Worm (Caenorhabditis elegans) whole organism, L4 larva: ENCODE data around the gene set-2.

Experiments used
- aha-1 ChIP-seq: fragments of 150-350 bp; peaks from one replicate; lab custom pipeline; 2014; ENCODE audit warnings: missing biosample characterization, missing genetic modification characterization
- daf-12 ChIP-seq: fragments of 150-350 bp; optimal IDR thresholded peaks from 2 replicates; lab custom pipeline; 2014; ENCODE audit warnings: missing biosample characterization, missing genetic modification reagents, missing genetic modification characterization
- lir-3 ChIP-seq: sonication (generic microtip); optimal IDR thresholded peaks from 2 replicates; lab custom pipeline; 2016; ENCODE audit warnings: mild to moderate bottlenecking, missing genetic modification characterization, missing compliant biosample characterization
- lsy-2 ChIP-seq, 2 experiments: fragments of 150-350 bp in 1 of 2; sonication (generic microtip) in 1 of 2; optimal IDR thresholded peaks; 2 replicates each; lab custom pipeline; 2014 to 2017; ENCODE audit warnings: missing biosample characterization in 2 of 2, missing genetic modification characterization in 2 of 2
- mes-2 ChIP-seq: sonication (generic microtip); optimal IDR thresholded peaks from 2 replicates; lab custom pipeline; 2016; ENCODE audit warnings: missing genotype, mild to moderate bottlenecking, missing genetic modification characterization, missing compliant biosample characterization; ENCODE audit not compliant: poor library complexity, severe bottlenecking
- pha-4 ChIP-seq, 2 experiments: fragments of 150-350 bp in 1 of 2; fragments of 200-800 bp in 1 of 2; sonication (Bioruptor generic) in 1 of 2; IDR thresholded peaks in 1 of 2; optimal IDR thresholded peaks in 1 of 2; 2 replicates each; pipeline versions ENCODE4 v1.3.6 to Lab custom; 2014 to 2022; ENCODE audit warnings: missing genetic modification characterization in 2 of 2, missing genetic modification reagents in 2 of 2, missing biosample characterization in 1 of 2, missing compliant biosample characterization in 1 of 2
- pqm-1 ChIP-seq: sonication (generic microtip); optimal IDR thresholded peaks from 2 replicates; lab custom pipeline; 2017; ENCODE audit warnings: missing biosample characterization, missing genetic modification characterization

- TF ChIP-seq mes-2 (no peak), aha-1 (tag; lab: Kevin White, UChicago) (no peak), lsy-2 (tag; optimal IDR thresholded peaks at IDR 0.05; lab: Kevin White, UChicago) (no peak), lir-3 (no peak), pha-4 (GFP tag; IDR thresholded peaks at IDR 0.05; lab: Robert Waterston, UW) (no peak), pha-4 (tag; optimal IDR thresholded peaks at IDR 0.05; lab: Kevin White, UChicago) (no peak), pqm-1 (tag; lab: Kevin White, UChicago) (no peak), daf-12 (tag; lab: Kevin White, UChicago) (no peak)
Measured at ce11 chrIII:4906896-4907295, 23.1 kb downstream of the set-2 start, which contains the start of gene rom-1.
